Worm (Caenorhabditis elegans): ENCODE results near the gene C07H6.2.
A peak's percentile ranks its signal among the peaks of the same experiment; 100 is the strongest.

C07H6.2 gene

ce11 chrIII:7555360-7555759 lies 34.6 kb downstream of the C07H6.2 start, which contains the start of gene ceh-13:
TSS of gene ceh-13 (plus strand) at chrIII:7555660.
- TF ChIP-seq nhr-25 (tag; optimal IDR thresholded peaks at IDR 0.05; ENCODE audit: borderline replicate concordance, insufficient read depth) (no peak), arid-1 (GFP tag; conservative IDR thresholded peaks at IDR 0.05) (no peak), duxl-1 (tag; optimal IDR thresholded peaks at IDR 0.05; ENCODE audit: poor library complexity) (no peak), lsy-2 (tag; optimal IDR thresholded peaks at IDR 0.05) (no peak), mes-2 (tag; optimal IDR thresholded peaks at IDR 0.05; ENCODE audit: poor library complexity, severe bottlenecking) (no peak), zfp-2 (tag; optimal IDR thresholded peaks at IDR 0.05) (no peak)

- TF ChIP-seq nhr-10 (tag; optimal IDR thresholded peaks at IDR 0.05) (no peak), nhr-28 (tag; optimal IDR thresholded peaks at IDR 0.05) (peak; percentile 14), lsy-2 (tag; optimal IDR thresholded peaks at IDR 0.05) (peak; percentile 29 to 66), unc-62 (GFP tag; optimal IDR thresholded peaks at IDR 0.05 in 1 of 2) (peak in 1 of 2 experiments; percentile 94), unc-62 (tag; optimal IDR thresholded peaks at IDR 0.05) (no peak), dmd-9 (GFP tag; IDR thresholded peaks at IDR 0.05) (no peak), T26A8.4 (GFP tag; IDR thresholded peaks at IDR 0.05) (no peak), ceh-20 (GFP tag; IDR thresholded peaks at IDR 0.05) (0 out of 2 replicates have a peak, but pooled peaks have one; percentile 19), zfp-2 (tag; optimal IDR thresholded peaks at IDR 0.05) (no peak), lim-7 (GFP tag; IDR thresholded peaks at IDR 0.05) (no peak)
These were observed 37.2 kb downstream of the C07H6.2 start for ce11 chrIII:7557930-7558470.

- TF ChIP-seq nhr-42 (GFP tag; IDR thresholded peaks at IDR 0.05) (no peak), lin-1 (GFP tag; IDR thresholded peaks at IDR 0.05) (no peak), lin-13 (GFP tag; optimal IDR thresholded peaks at IDR 0.05) (no peak), F10B5.3 (tag; optimal IDR thresholded peaks at IDR 0.05) (no peak), cey-2 (tag; optimal IDR thresholded peaks at IDR 0.05; ENCODE audit: borderline replicate concordance, insufficient read depth) (no peak), nhr-25 (tag; optimal IDR thresholded peaks at IDR 0.05; ENCODE audit: borderline replicate concordance, insufficient read depth) (no peak), F44E2.7 (GFP tag; IDR thresholded peaks at IDR 0.05) (no peak), nhr-111 (GFP tag; optimal IDR thresholded peaks at IDR 0.05) (no peak), rbr-2 (tag; optimal IDR thresholded peaks at IDR 0.05) (no peak), attf-4 (tag; optimal IDR thresholded peaks at IDR 0.05) (no peak), dmd-8 (GFP tag; IDR thresholded peaks at IDR 0.05) (no peak), daf-16 (GFP tag; optimal IDR thresholded peaks at IDR 0.05) (no peak), daf-16 (tag; optimal IDR thresholded peaks at IDR 0.05) (no peak), nhr-11 (tag; optimal IDR thresholded peaks at IDR 0.05) (no peak), mep-1 (tag; optimal IDR thresholded peaks at IDR 0.05) (no peak), Y105C5A.15 (GFP tag; IDR thresholded peaks at IDR 0.05) (no peak)
These were observed 37.8 kb downstream of the C07H6.2 start for ce11 chrIII:7558658-7559057.

- TF ChIP-seq hlh-11 (tag; optimal IDR thresholded peaks at IDR 0.05) (peak; percentile 1), snpc-4 (tag; optimal IDR thresholded peaks at IDR 0.05) (no peak), lir-3 (tag; optimal IDR thresholded peaks at IDR 0.05) (no peak), daf-16 (GFP tag; optimal IDR thresholded peaks at IDR 0.05) (peak in 1 of 2 experiments; percentile 77), daf-16 (tag; optimal IDR thresholded peaks at IDR 0.05) (no peak), mdt-29 (GFP tag; IDR thresholded peaks at IDR 0.05) (no peak), unc-62 (GFP tag; optimal IDR thresholded peaks at IDR 0.05 in 1 of 2) (peak in 1 of 2 experiments; percentile 48), unc-62 (tag; optimal IDR thresholded peaks at IDR 0.05) (no peak), zip-11 (GFP tag; IDR thresholded peaks at IDR 0.05) (no peak), lin-15B (tag; optimal IDR thresholded peaks at IDR 0.05) (no peak)
These were observed 39.1 kb downstream of the C07H6.2 start for ce11 chrIII:7559869-7560268.
